Fruit fly (Drosophila melanogaster): ENCODE data around the gene REPTOR.

REPTOR gene

dm6 chr3R:24580067-24580962, 2.3 kb downstream of the REPTOR start (continued):
- peak; percentile 75 for TF ChIP-seq bbx (GFP tag; IDR thresholded peaks at IDR 0.05; ENCODE audit: partially characterized antibody)
- TF ChIP-seq sim (GFP tag; IDR thresholded peaks at IDR 0.05) = no peak
- TF ChIP-seq CG17328 (GFP tag; IDR thresholded peaks at IDR 0.05) = peak; percentile 16; the same call in 1 of the 2 replicates
- TF ChIP-seq dati (GFP tag; IDR thresholded peaks at IDR 0.05) = no peak
- no peak for TF ChIP-seq Gug (GFP tag; IDR thresholded peaks at IDR 0.05)
- no peak for TF ChIP-seq seq (GFP tag; IDR thresholded peaks at IDR 0.05)
- TF ChIP-seq MESR4 (GFP tag; optimal IDR thresholded peaks at IDR 0.05) = no peak
- TF ChIP-seq al (GFP tag; IDR thresholded peaks at IDR 0.05) = no peak
- no peak for TF ChIP-seq Dp (GFP tag; optimal IDR thresholded peaks at IDR 0.05)
- peak; percentile 53 for TF ChIP-seq CoRest (tag; optimal IDR thresholded peaks at IDR 0.05)
- TF ChIP-seq ro (GFP tag; IDR thresholded peaks at IDR 0.05) = no peak
- no peak for TF ChIP-seq Oaz (GFP tag; IDR thresholded peaks at IDR 0.05)
- TF ChIP-seq CG14441 (GFP tag; IDR thresholded peaks at IDR 0.05) = no peak
- TF ChIP-seq Hey (tag; optimal IDR thresholded peaks at IDR 0.05) = no peak
- no peak for TF ChIP-seq otp (GFP tag; IDR thresholded peaks at IDR 0.05)
- no peak for TF ChIP-seq rib (GFP tag; IDR thresholded peaks at IDR 0.05)
- no peak for TF ChIP-seq CG4282 (GFP tag; optimal IDR thresholded peaks at IDR 0.05)
- TF ChIP-seq mld (GFP tag; IDR thresholded peaks at IDR 0.05; ENCODE audit: partially characterized antibody) = peak; percentile 75; the same call in 2 of the 3 replicates
- no peak for TF ChIP-seq mam (GFP tag; optimal IDR thresholded peaks at IDR 0.05)
- no peak for TF ChIP-seq CG14014 (GFP tag; IDR thresholded peaks at IDR 0.05)
- no peak for TF ChIP-seq klu (GFP tag; IDR thresholded peaks at IDR 0.05)
- TF ChIP-seq pan (optimal IDR thresholded peaks at IDR 0.05) = no peak
- no peak for TF ChIP-seq pan (GFP tag; optimal IDR thresholded peaks at IDR 0.05 in 1 of 2, IDR thresholded peaks at IDR 0.05 in 1 of 2)
- peak; percentile 81 for TF ChIP-seq sens (GFP tag)
- no peak for TF ChIP-seq unc-4 (GFP tag; IDR thresholded peaks at IDR 0.05; ENCODE audit: partially characterized antibody)
- TF ChIP-seq ac (GFP tag; optimal IDR thresholded peaks at IDR 0.05) = no peak
- TF ChIP-seq CG2199 (GFP tag; IDR thresholded peaks at IDR 0.05) = no peak
- TF ChIP-seq ato (GFP tag; IDR thresholded peaks at IDR 0.05; ENCODE audit: partially characterized antibody) = no peak
- TF ChIP-seq insv (GFP tag; optimal IDR thresholded peaks at IDR 0.05) = peak in 1 of 2 experiments; percentile 67
- peak; percentile 0 for TF ChIP-seq CG30431 (GFP tag; optimal IDR thresholded peaks at IDR 0.05)
- no peak for TF ChIP-seq chinmo (GFP tag; IDR thresholded peaks at IDR 0.05; ENCODE audit: partially characterized antibody)
- peak; percentile 44 for TF ChIP-seq Xrp1 (GFP tag; IDR thresholded peaks at IDR 0.05)
- TF ChIP-seq CG4820 (GFP tag; optimal IDR thresholded peaks at IDR 0.05) = no peak
- 0 out of 3 replicates have a peak, but pooled peaks have one; percentile 27 for TF ChIP-seq so (GFP tag; IDR thresholded peaks at IDR 0.05)
- 0 out of 3 replicates have a peak, but pooled peaks have one; percentile 35 for TF ChIP-seq row (GFP tag; IDR thresholded peaks at IDR 0.05)
- peak; percentile 14 for TF ChIP-seq Bteb2 (GFP tag; optimal IDR thresholded peaks at IDR 0.05)
- TF ChIP-seq zf30C (GFP tag; optimal IDR thresholded peaks at IDR 0.05) = peak; percentile 61
- TF ChIP-seq Dfd (GFP tag; optimal IDR thresholded peaks at IDR 0.05) = no peak
- TF ChIP-seq CG2116 (GFP tag; optimal IDR thresholded peaks at IDR 0.05) = peak; percentile 20
- no peak for TF ChIP-seq dpn (GFP tag; optimal IDR thresholded peaks at IDR 0.05)
- no peak for TF ChIP-seq H15 (GFP tag; IDR thresholded peaks at IDR 0.05)
- TF ChIP-seq ham (GFP tag; IDR thresholded peaks at IDR 0.05) = no peak
- TF ChIP-seq dan (GFP tag; IDR thresholded peaks at IDR 0.05) = no peak
- no peak for TF ChIP-seq fu2 (GFP tag; optimal IDR thresholded peaks at IDR 0.05)
- TF ChIP-seq yki (optimal IDR thresholded peaks at IDR 0.05) = no peak
- TF ChIP-seq CG1602 (GFP tag; optimal IDR thresholded peaks at IDR 0.05) = peak; percentile 29
- no peak for TF ChIP-seq NFAT (GFP tag; IDR thresholded peaks at IDR 0.05)
- no peak for TF ChIP-seq gfzf (GFP tag; optimal IDR thresholded peaks at IDR 0.05)
- TF ChIP-seq CG12744 (GFP tag; optimal IDR thresholded peaks at IDR 0.05) = no peak
- TF ChIP-seq nmo (GFP tag; optimal IDR thresholded peaks at IDR 0.05) = peak; percentile 64
- no peak for TF ChIP-seq CG17568 (GFP tag; optimal IDR thresholded peaks at IDR 0.05)
